Fruit fly (Drosophila melanogaster): ENCODE measurements around the gene modSP.
A peak's percentile ranks its signal among the peaks of the same experiment; 100 is the strongest.

modSP gene

dm6 chr3R:16640005-16640408 lies 15.5 kb downstream of the modSP start, which contains the start of gene nonA-l (continued):
- TF ChIP-seq mirr (GFP tag; optimal IDR thresholded peaks at IDR 0.05) (no peak), row (GFP tag; IDR thresholded peaks at IDR 0.05) (peak; percentile 25; the same call in 1 of the 3 replicates), NC2α (GFP tag; optimal IDR thresholded peaks at IDR 0.05) (no peak), cg (GFP tag; optimal IDR thresholded peaks at IDR 0.05) (no peak), eyg (GFP tag; optimal IDR thresholded peaks at IDR 0.05) (no peak), Ets97D (GFP tag; optimal IDR thresholded peaks at IDR 0.05) (peak; percentile 61), CG30403 (GFP tag; optimal IDR thresholded peaks at IDR 0.05) (no peak), amos (GFP tag; IDR thresholded peaks at IDR 0.05; ENCODE audit: partially characterized antibody) (peak; percentile 87), Tbp (GFP tag; optimal IDR thresholded peaks at IDR 0.05) (no peak), CG2712 (tag; optimal IDR thresholded peaks at IDR 0.05) (peak; percentile 39), Mad (GFP tag; optimal IDR thresholded peaks at IDR 0.05) (no peak), Taf1 (GFP tag; IDR thresholded peaks at IDR 0.05) (no peak), CG15601 (tag; optimal IDR thresholded peaks at IDR 0.05) (peak; percentile 49), CG8089 (GFP tag; optimal IDR thresholded peaks at IDR 0.05) (no peak), unpg (GFP tag; optimal IDR thresholded peaks at IDR 0.05) (no peak), sisA (GFP tag; IDR thresholded peaks at IDR 0.05) (no peak), vnd (GFP tag; IDR thresholded peaks at IDR 0.05; ENCODE audit: partially characterized antibody) (peak; percentile 86), CG8290 (GFP tag; optimal IDR thresholded peaks at IDR 0.05) (no peak), CG8290 (tag; optimal IDR thresholded peaks at IDR 0.05) (no peak), Hr78 (GFP tag; optimal IDR thresholded peaks at IDR 0.05) (no peak), Bgb (GFP tag; IDR thresholded peaks at IDR 0.05; ENCODE audit: partially characterized antibody) (peak; percentile 87), CG10274 (GFP tag; optimal IDR thresholded peaks at IDR 0.05) (no peak), Doc2 (GFP tag; IDR thresholded peaks at IDR 0.05) (no peak), CG34224 (GFP tag; IDR thresholded peaks at IDR 0.05; ENCODE audit: partially characterized antibody) (peak; percentile 74), NK7.1 (GFP tag; optimal IDR thresholded peaks at IDR 0.05) (no peak), bbx (GFP tag; IDR thresholded peaks at IDR 0.05; ENCODE audit: partially characterized antibody) (peak; percentile 90), nmo (GFP tag; optimal IDR thresholded peaks at IDR 0.05) (peak; percentile 42), CG9817 (tag; optimal IDR thresholded peaks at IDR 0.05) (no peak), cad (GFP tag; optimal IDR thresholded peaks at IDR 0.05) (no peak), CG6689 (GFP tag; IDR thresholded peaks at IDR 0.05) (no peak), ara (GFP tag; IDR thresholded peaks at IDR 0.05) (no peak), CG11085 (GFP tag; IDR thresholded peaks at IDR 0.05) (no peak), Hr39 (optimal IDR thresholded peaks at IDR 0.05) (no peak), twi (tag; optimal IDR thresholded peaks at IDR 0.05) (no peak), CG9215 (GFP tag; IDR thresholded peaks at IDR 0.05) (no peak), H2.0 (GFP tag; IDR thresholded peaks at IDR 0.05) (no peak), stwl (tag; optimal IDR thresholded peaks at IDR 0.05) (peak; percentile 83), CG7963 (GFP tag; IDR thresholded peaks at IDR 0.05; ENCODE audit: partially characterized antibody) (peak; percentile 73), MESR4 (GFP tag; optimal IDR thresholded peaks at IDR 0.05) (peak; percentile 75), jumu (GFP tag; optimal IDR thresholded peaks at IDR 0.05) (no peak), pzg (GFP tag; optimal IDR thresholded peaks at IDR 0.05) (peak; percentile 70), CG18619 (GFP tag; optimal IDR thresholded peaks at IDR 0.05) (no peak), E2f2 (GFP tag; IDR thresholded peaks at IDR 0.05) (peak; percentile 96), tna (GFP tag; IDR thresholded peaks at IDR 0.05; ENCODE audit: partially characterized antibody) (peak; percentile 73), dimm (GFP tag; IDR thresholded peaks at IDR 0.05) (no peak), CG14710 (tag; optimal IDR thresholded peaks at IDR 0.05) (peak; percentile 64), odd (GFP tag; optimal IDR thresholded peaks at IDR 0.05) (no peak), bigmax (GFP tag; optimal IDR thresholded peaks at IDR 0.05) (no peak), CG6791 (GFP tag; IDR thresholded peaks at IDR 0.05; ENCODE audit: partially characterized antibody) (peak; percentile 85), Ravus (GFP tag; IDR thresholded peaks at IDR 0.05) (no peak), CG13894 (tag; optimal IDR thresholded peaks at IDR 0.05) (no peak), CG17829 (tag; optimal IDR thresholded peaks at IDR 0.05) (peak; percentile 20)
